Worm (Caenorhabditis elegans) whole organism, young adult: ENCODE results near the gene grsp-3.

Experiments used
- B0261.1 ChIP-seq: sonication (generic microtip); optimal IDR thresholded peaks from 2 replicates; lab custom pipeline; 2016; ENCODE audit warnings: mild to moderate bottlenecking, missing genetic modification characterization, moderate library complexity, missing compliant biosample characterization
- F23B12.7 ChIP-seq: sonication (generic microtip); optimal IDR thresholded peaks from 2 replicates; lab custom pipeline; 2017; ENCODE audit warnings: missing genetic modification characterization, mild to moderate bottlenecking, missing compliant biosample characterization, antibody characterized with exemption, moderate library complexity; ENCODE audit not compliant: insufficient read depth
- F33H1.4 ChIP-seq: fragments of 200-800 bp; sonication (Bioruptor generic); IDR thresholded peaks from 2 replicates; pipeline ENCODE4 v1.3.6; 2022; ENCODE audit warnings: missing genetic modification reagents, missing genetic modification characterization, missing compliant biosample characterization
- F39B2.1 ChIP-seq: fragments of 200-800 bp; sonication (Bioruptor generic); IDR thresholded peaks from 2 replicates; pipeline ENCODE4 v1.3.6; 2022; ENCODE audit warnings: missing genetic modification reagents, missing genetic modification characterization, missing compliant biosample characterization
- F49E8.2 ChIP-seq: sonication (generic microtip); optimal IDR thresholded peaks from 3 replicates; lab custom pipeline; 2017; ENCODE audit warnings: missing genetic modification characterization, mild to moderate bottlenecking, missing compliant biosample characterization, antibody characterized with exemption, moderate library complexity; ENCODE audit not compliant: insufficient read depth
- F52B5.7 ChIP-seq: sonication (generic microtip); optimal IDR thresholded peaks from 2 replicates; lab custom pipeline; 2016; ENCODE audit warnings: mild to moderate bottlenecking, missing genetic modification characterization, missing compliant biosample characterization
- F57C9.4 ChIP-seq: sonication (generic microtip); optimal IDR thresholded peaks from 2 replicates; lab custom pipeline; 2017; ENCODE audit warnings: mild to moderate bottlenecking, missing genetic modification characterization, missing compliant biosample characterization
- K11D2.4 ChIP-seq: fragments of 200-800 bp; sonication (Bioruptor generic); IDR thresholded peaks from 2 replicates; pipeline ENCODE4 v1.3.6; 2022; ENCODE audit warnings: missing genetic modification reagents, missing genetic modification characterization, missing compliant biosample characterization
- K12H6.12 ChIP-seq: fragments of 200-800 bp; sonication (Bioruptor generic); optimal IDR thresholded peaks from 2 replicates; lab custom pipeline; 2018; ENCODE audit warnings: mild to moderate bottlenecking, missing genetic modification characterization, missing compliant biosample characterization
- Y53F4B.3 ChIP-seq: fragments of 200-800 bp; sonication (Bioruptor generic); IDR thresholded peaks from 2 replicates; pipeline ENCODE4 v1.3.6; 2022; ENCODE audit warnings: missing genetic modification reagents, missing genetic modification characterization, missing compliant biosample characterization
- Y53G8AR.9 ChIP-seq: fragments of 200-800 bp; sonication (Bioruptor generic); conservative IDR thresholded peaks from 2 replicates; pipeline ENCODE4 v1.3.6; 2022; ENCODE audit warnings: missing genetic modification reagents, missing genetic modification characterization, missing compliant biosample characterization
- Y79H2A.3 ChIP-seq: fragments of 200-800 bp; sonication (Bioruptor generic); conservative IDR thresholded peaks from 2 replicates; pipeline ENCODE4 v1.3.6; 2022; ENCODE audit warnings: missing genetic modification reagents, missing genetic modification characterization, missing compliant biosample characterization
- akir-1 ChIP-seq: fragments of 200-800 bp; sonication (Bioruptor generic); optimal IDR thresholded peaks from 2 replicates; lab custom pipeline; 2018; ENCODE audit warnings: mild to moderate bottlenecking, missing genetic modification characterization, moderate library complexity, missing compliant biosample characterization
- ama-1 ChIP-seq, 3 experiments: fragments of 150-350 bp in 1 of 3; sonication (generic microtip) in 2 of 3; optimal IDR thresholded peaks; 2 replicates each; lab custom pipeline; 2014 to 2018; ENCODE audit warnings: missing biosample characterization in 2 of 3, missing genetic modification characterization in 2 of 3, missing genetic modification reagents in 2 of 3
- aptf-2 ChIP-seq: fragments of 200-800 bp; sonication (Bioruptor generic); conservative IDR thresholded peaks from 2 replicates; pipeline ENCODE4 v1.3.6; 2022; ENCODE audit warnings: missing genetic modification reagents, missing genetic modification characterization, missing compliant biosample characterization
- bed-1 ChIP-seq: fragments of 200-800 bp; sonication (Bioruptor generic); IDR thresholded peaks from 2 replicates; pipeline ENCODE4 v1.3.6; 2022; ENCODE audit warnings: missing genetic modification reagents, missing genetic modification characterization, missing compliant biosample characterization
- ceh-40 ChIP-seq: fragments of 200-800 bp; sonication (Bioruptor generic); IDR thresholded peaks from 2 replicates; pipeline ENCODE4 v1.3.6; 2022; ENCODE audit warnings: missing genetic modification characterization, missing compliant biosample characterization
- ceh-91 ChIP-seq: fragments of 200-800 bp; sonication (Bioruptor generic); IDR thresholded peaks from 2 replicates; pipeline ENCODE4 v1.3.6; 2022; ENCODE audit warnings: missing genetic modification reagents, missing genetic modification characterization, missing compliant biosample characterization
- chd-7 ChIP-seq: sonication (generic microtip); optimal IDR thresholded peaks from 2 replicates; lab custom pipeline; 2016; ENCODE audit warnings: mild to moderate bottlenecking, missing genetic modification characterization, moderate library complexity, missing compliant biosample characterization
- efl-1 ChIP-seq: fragments of 150-350 bp; optimal IDR thresholded peaks from 2 replicates; lab custom pipeline; 2014; ENCODE audit warnings: missing biosample characterization, missing genetic modification reagents, missing genetic modification characterization
- egl-44 ChIP-seq: fragments of 200-800 bp; sonication (Bioruptor generic); IDR thresholded peaks from 2 replicates; pipeline ENCODE4 v1.3.6; 2022; ENCODE audit warnings: missing genetic modification reagents, missing genetic modification characterization, missing compliant biosample characterization
- ekl-4 ChIP-seq: fragments of 200-800 bp; sonication (Bioruptor generic); IDR thresholded peaks from 2 replicates; pipeline ENCODE4 v1.3.6; 2022; ENCODE audit warnings: missing genetic modification reagents, missing genetic modification characterization, missing compliant biosample characterization
- hlh-12 ChIP-seq: sonication (generic microtip); optimal IDR thresholded peaks from 2 replicates; lab custom pipeline; 2016; ENCODE audit warnings: missing genetic modification characterization, missing compliant biosample characterization
- hlh-26 ChIP-seq: fragments of 200-800 bp; sonication (Bioruptor generic); conservative IDR thresholded peaks from 2 replicates; pipeline ENCODE4 v1.3.6; 2022; ENCODE audit warnings: missing genetic modification reagents, missing genetic modification characterization, missing compliant biosample characterization
- hmg-1.2 ChIP-seq: fragments of 200-800 bp; sonication (Bioruptor generic); IDR thresholded peaks from 2 replicates; pipeline ENCODE4 v1.3.6; 2022; ENCODE audit warnings: missing genetic modification reagents, missing genetic modification characterization, missing compliant biosample characterization
- lag-1 ChIP-seq: fragments of 200-800 bp; sonication (Bioruptor generic); IDR thresholded peaks from 2 replicates; pipeline ENCODE4 v1.3.6; 2022; ENCODE audit warnings: missing genetic modification reagents, missing genetic modification characterization, missing compliant biosample characterization
- let-607 ChIP-seq, 2 experiments: fragments of 200-800 bp in 1 of 2; sonication (Bioruptor generic) in 1 of 2; sonication (generic microtip) in 1 of 2; optimal IDR thresholded peaks; 2 replicates each; lab custom pipeline; 2016 to 2018; ENCODE audit warnings: mild to moderate bottlenecking in 2 of 2, missing compliant biosample characterization in 2 of 2, missing genetic modification characterization in 2 of 2, moderate library complexity in 2 of 2, missing genotype in 1 of 2
- lin-40 ChIP-seq: sonication (generic microtip); optimal IDR thresholded peaks from 2 replicates; lab custom pipeline; 2016; ENCODE audit warnings: missing genetic modification characterization, mild to moderate bottlenecking, missing compliant biosample characterization, missing genotype, missing genetic modification reagents
- lsl-1 ChIP-seq: fragments of 200-800 bp; sonication (Bioruptor generic); optimal IDR thresholded peaks from 2 replicates; lab custom pipeline; 2018; ENCODE audit warnings: mild to moderate bottlenecking, missing genetic modification characterization, moderate library complexity, missing compliant biosample characterization
- lsy-27 ChIP-seq: sonication (generic microtip); optimal IDR thresholded peaks from 2 replicates; lab custom pipeline; 2017; ENCODE audit warnings: missing genetic modification characterization, mild to moderate bottlenecking, missing compliant biosample characterization, antibody characterized with exemption, missing genotype, borderline replicate concordance; ENCODE audit not compliant: insufficient read depth
- madf-6 ChIP-seq: fragments of 200-800 bp; sonication (Bioruptor generic); IDR thresholded peaks from 2 replicates; pipeline ENCODE4 v1.3.6; 2022; ENCODE audit warnings: missing genetic modification reagents, missing genetic modification characterization, missing compliant biosample characterization
- mes-4 ChIP-seq: sonication (generic microtip); optimal IDR thresholded peaks from 2 replicates; lab custom pipeline; 2016; ENCODE audit warnings: missing genotype, missing genetic modification characterization, missing compliant biosample characterization
- nhr-80 ChIP-seq: sonication (generic microtip); optimal IDR thresholded peaks from 2 replicates; lab custom pipeline; 2016; ENCODE audit warnings: missing genetic modification characterization, missing compliant biosample characterization
- sdz-38 ChIP-seq: sonication (generic microtip); optimal IDR thresholded peaks from 2 replicates; lab custom pipeline; 2016; ENCODE audit warnings: missing genotype, missing genetic modification characterization, missing compliant biosample characterization
- snpc-1.3 ChIP-seq: sonication (generic microtip); optimal IDR thresholded peaks from 2 replicates; lab custom pipeline; 2017; ENCODE audit warnings: missing genetic modification characterization, mild to moderate bottlenecking, missing compliant biosample characterization, antibody characterized with exemption, moderate library complexity, missing genotype, missing genetic modification reagents; ENCODE audit not compliant: insufficient read depth
- tbx-9 ChIP-seq: sonication (generic microtip); optimal IDR thresholded peaks from 2 replicates; lab custom pipeline; 2016; ENCODE audit warnings: borderline replicate concordance, missing genetic modification characterization, inconsistent platforms, missing compliant biosample characterization
- unc-62 ChIP-seq: fragments of 150-350 bp; optimal IDR thresholded peaks from 2 replicates; lab custom pipeline; 2014; ENCODE audit warnings: missing biosample characterization, missing genetic modification reagents, missing genetic modification characterization
- zfh-2 ChIP-seq: fragments of 200-800 bp; sonication (Bioruptor generic); conservative IDR thresholded peaks from 2 replicates; pipeline ENCODE4 v1.3.6; 2022; ENCODE audit warnings: missing genetic modification reagents, missing genetic modification characterization, missing compliant biosample characterization

Gene grsp-3

ce11 chrIV:7131780-7132179 lies at the start of gene grsp-3:
TSS of gene grsp-3 (minus strand) at chrIV:7131928.
- no peak for TF ChIP-seq ama-1 (optimal IDR thresholded peaks at IDR 0.05; lab: Kevin White, UChicago)
- peak in 1 of 2 experiments; percentile 20 for TF ChIP-seq ama-1 (GFP tag; optimal IDR thresholded peaks at IDR 0.05; lab: Kevin White, UChicago)
- no peak for TF ChIP-seq sdz-38 (tag; lab: Kevin White, UChicago)

DNA sequence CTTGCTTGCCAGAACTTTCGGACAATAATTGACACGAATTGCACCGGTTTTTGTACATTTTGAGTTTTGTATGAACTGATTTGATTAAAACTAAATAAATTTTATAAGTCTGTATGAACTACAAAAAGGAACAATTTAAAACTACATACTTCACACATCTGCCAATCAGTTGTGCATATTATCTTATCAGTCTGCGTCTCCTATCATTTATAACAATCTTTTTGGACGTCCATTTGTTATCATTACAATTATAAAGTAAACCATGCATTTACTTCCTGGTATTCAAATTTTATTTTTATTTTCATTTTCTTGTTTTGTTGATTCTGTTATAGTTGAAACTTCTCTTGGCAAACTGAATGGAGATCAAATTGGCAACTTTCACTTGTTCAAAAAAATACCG lies 48.6 kb upstream of the grsp-3 start, which contains the start of gene cest-10:
TSS of gene cest-10 (plus strand) at position 254 of the 400 bp plus-strand sequence.
- TF ChIP-seq F49E8.2 (no peak), zfh-2 (no peak), nhr-80 (peak; percentile 72), unc-62 (GFP tag; lab: Kevin White, UChicago) (peak; percentile 54), bed-1 (GFP tag; lab: Robert Waterston, UW) (no peak), lin-40 (tag; lab: Kevin White, UChicago) (no peak), Y53F4B.3 (no peak), let-607 (tag; optimal IDR thresholded peaks at IDR 0.05; lab: Kevin White, UChicago) (peak in 1 of 2 experiments; percentile 67), madf-6 (GFP tag; lab: Robert Waterston, UW) (no peak)

- TF ChIP-seq Y53G8AR.9 (GFP tag; lab: Robert Waterston, UW) = no peak
- no peak for TF ChIP-seq lsl-1
- TF ChIP-seq Y79H2A.3 (GFP tag; lab: Robert Waterston, UW) = no peak
- no peak for TF ChIP-seq F23B12.7 (tag; lab: Kevin White, UChicago)
- TF ChIP-seq K11D2.4 (GFP tag; lab: Robert Waterston, UW) = no peak
- TF ChIP-seq ceh-40 = no peak
- no peak for TF ChIP-seq let-607 (tag; optimal IDR thresholded peaks at IDR 0.05; lab: Kevin White, UChicago)
- TF ChIP-seq efl-1 = no peak
- TF ChIP-seq ceh-91 (GFP tag; lab: Robert Waterston, UW) = no peak
- TF ChIP-seq B0261.1 (tag; lab: Kevin White, UChicago) = no peak
These were observed 47.2 kb upstream of the grsp-3 start, which contains the start of gene C42D4.3 for ce11 chrIV:7178942-7179341. TSS of gene C42D4.3 (plus strand) at chrIV:7179239.

DNA sequence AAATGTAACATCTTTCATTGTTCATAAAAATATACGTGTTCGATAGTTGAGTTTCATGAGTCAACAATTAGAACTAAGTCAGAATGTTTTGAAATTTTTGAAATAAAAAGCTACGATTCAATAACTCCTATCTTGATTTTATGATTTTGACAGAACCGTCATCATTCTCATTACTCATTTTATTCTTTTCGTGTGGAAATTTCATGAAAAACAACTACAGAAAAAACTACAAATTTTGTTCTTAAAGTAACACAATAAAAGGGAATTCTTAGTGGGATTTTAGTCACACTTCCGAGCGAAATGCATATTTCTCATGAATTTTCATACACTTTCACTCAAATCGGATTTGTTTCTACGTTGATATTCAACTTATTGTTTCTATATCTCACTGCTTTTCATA lies 45.2 kb upstream of the grsp-3 start, which contains the start of gene str-44:
TSS of gene str-44 (plus strand) at position 301 of the 400 bp plus-strand sequence.
- TF ChIP-seq lsy-27 (tag; lab: Kevin White, UChicago) = no peak
- no peak for TF ChIP-seq F39B2.1 (GFP tag; lab: Robert Waterston, UW)
- no peak for TF ChIP-seq aptf-2
- no peak for TF ChIP-seq hmg-1.2 (GFP tag; lab: Robert Waterston, UW)
- TF ChIP-seq ekl-4 (GFP tag; lab: Robert Waterston, UW) = no peak
- TF ChIP-seq snpc-1.3 (tag; lab: Kevin White, UChicago) = no peak
- TF ChIP-seq akir-1 (GFP tag; lab: Kevin White, UChicago) = no peak
- no peak for TF ChIP-seq F52B5.7
- TF ChIP-seq chd-7 (tag; lab: Kevin White, UChicago) = no peak
- TF ChIP-seq, all 124 proteins: peak for 0

DNA sequence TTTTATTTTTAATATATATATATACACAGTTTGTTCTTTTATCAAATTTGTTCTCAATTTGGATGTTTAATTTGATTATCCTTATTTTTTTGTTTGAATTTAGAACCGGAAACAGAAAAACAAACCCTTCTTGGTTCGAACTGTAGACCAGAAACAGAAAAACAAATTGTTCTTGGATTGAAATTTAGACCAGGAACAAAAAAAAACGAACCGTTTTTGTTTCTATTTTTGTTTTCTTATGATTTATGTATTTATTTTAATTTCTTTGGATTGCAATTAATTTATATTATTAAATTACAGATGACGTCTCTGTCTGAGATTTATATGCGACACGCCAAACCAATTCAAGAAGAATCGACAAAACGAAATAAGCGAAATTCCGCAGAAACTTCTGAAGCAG lies 43.6 kb upstream of the grsp-3 start, which contains the start of gene C42D4.19:
TSS of gene C42D4.19 (plus strand) at position 301 of the 400 bp plus-strand sequence.
- TF ChIP-seq F23B12.7 (tag; lab: Kevin White, UChicago) (no peak), F57C9.4 (no peak), efl-1 (no peak), mes-4 (no peak), egl-44 (GFP tag; lab: Robert Waterston, UW) (no peak), hlh-26 (no peak), hlh-12 (tag; lab: Kevin White, UChicago) (no peak), F33H1.4 (GFP tag; lab: Robert Waterston, UW) (no peak), K12H6.12 (tag; lab: Kevin White, UChicago) (no peak), snpc-1.3 (tag; lab: Kevin White, UChicago) (no peak), K11D2.4 (GFP tag; lab: Robert Waterston, UW) (no peak), lag-1 (GFP tag; lab: Robert Waterston, UW) (no peak), tbx-9 (tag; lab: Kevin White, UChicago) (no peak)
